Fruit fly (Drosophila melanogaster) whole organism, embryonic: ENCODE results near the gene Dic1.
A peak's percentile ranks its signal among the peaks of the same experiment; 100 is the strongest.

Experiments
- B-H2 ChIP-seq: fragments of 200-800 bp; sonication (Bioruptor generic); optimal IDR thresholded peaks from 2 replicates; lab custom pipeline; 2018; ENCODE audit warnings: missing biosample characterization, mild to moderate bottlenecking, missing genetic modification characterization
- BEAF-32 ChIP-seq: fragments of 200-800 bp; sonication (Bioruptor generic); optimal IDR thresholded peaks from 3 replicates; lab custom pipeline; 2017; ENCODE audit warnings: missing biosample characterization, missing genetic modification characterization, mild to moderate bottlenecking, moderate library complexity, missing genetic modification reagents
- C15 ChIP-seq: fragments of 200-800 bp; sonication (Bioruptor generic); IDR thresholded peaks from 3 replicates; pipeline ENCODE4 v1.3.6; 2022; ENCODE audit warnings: missing biosample characterization, missing genetic modification characterization
- CG11456 ChIP-seq: fragments of 200-800 bp; sonication (Bioruptor generic); IDR thresholded peaks from 3 replicates; pipeline ENCODE4 v1.3.6; 2022; ENCODE audit warnings: missing biosample characterization, missing genetic modification characterization
- CG12155 ChIP-seq: fragments of 200-800 bp; sonication (Bioruptor generic); optimal IDR thresholded peaks from 3 replicates; lab custom pipeline; 2016; ENCODE audit warnings: missing biosample characterization, missing genetic modification characterization
- CG15073 ChIP-seq: fragments of 200-800 bp; sonication (Bioruptor generic); optimal IDR thresholded peaks from 2 replicates; lab custom pipeline; 2016; ENCODE audit warnings: missing biosample characterization, missing genetic modification characterization
- CG16863 ChIP-seq: fragments of 200-800 bp; sonication (Bioruptor generic); optimal IDR thresholded peaks from 3 replicates; lab custom pipeline; 2016; ENCODE audit warnings: missing biosample characterization, missing genetic modification characterization
- CG17385 ChIP-seq: fragments of 200-800 bp; sonication (Bioruptor generic); optimal IDR thresholded peaks from 3 replicates; lab custom pipeline; 2018; ENCODE audit warnings: missing biosample characterization, mild to moderate bottlenecking, missing genetic modification characterization
- CG17568 ChIP-seq: fragments of 200-800 bp; sonication (Bioruptor generic); optimal IDR thresholded peaks from 2 replicates; lab custom pipeline; 2018; ENCODE audit warnings: missing biosample characterization, mild to moderate bottlenecking, missing genetic modification characterization, moderate library complexity
- CG3065 ChIP-seq: fragments of 200-800 bp; sonication (Bioruptor generic); optimal IDR thresholded peaks from 2 replicates; lab custom pipeline; 2016; ENCODE audit warnings: missing biosample characterization, missing genetic modification characterization
- CG31224 ChIP-seq: fragments of 200-800 bp; sonication (Bioruptor generic); IDR thresholded peaks from 2 replicates; pipeline ENCODE4 v1.3.6; 2022; ENCODE audit warnings: missing biosample characterization, missing genetic modification characterization
- CG31365 ChIP-seq: fragments of 200-800 bp; sonication (Bioruptor generic); optimal IDR thresholded peaks from 2 replicates; lab custom pipeline; 2018; ENCODE audit warnings: missing biosample characterization, mild to moderate bottlenecking, missing genetic modification characterization
- CG32772 ChIP-seq: fragments of 200-800 bp; sonication (Bioruptor generic); IDR thresholded peaks from 2 replicates; pipeline ENCODE4 v1.3.6; 2022; ENCODE audit warnings: missing biosample characterization, missing genetic modification characterization
- CG4282 ChIP-seq: fragments of 200-800 bp; sonication (Bioruptor generic); optimal IDR thresholded peaks from 2 replicates; lab custom pipeline; 2016; ENCODE audit warnings: missing biosample characterization, missing genetic modification characterization
- CG5180 ChIP-seq: fragments of 200-800 bp; sonication (Bioruptor generic); optimal IDR thresholded peaks from 3 replicates; lab custom pipeline; 2017; ENCODE audit warnings: missing biosample characterization, missing genetic modification characterization, mild to moderate bottlenecking, moderate library complexity, missing genetic modification reagents
- CG6654 ChIP-seq: fragments of 200-800 bp; sonication (Bioruptor generic); optimal IDR thresholded peaks from 2 replicates; lab custom pipeline; 2017; ENCODE audit warnings: missing biosample characterization, mild to moderate bottlenecking, missing genetic modification characterization
- CG6689 ChIP-seq: fragments of 200-800 bp; sonication (Bioruptor generic); IDR thresholded peaks from 2 replicates; pipeline ENCODE4 v1.3.6; 2022; ENCODE audit warnings: missing biosample characterization, missing genetic modification characterization
- CG7786 ChIP-seq: fragments of 200-800 bp; sonication (Bioruptor generic); optimal IDR thresholded peaks from 2 replicates; lab custom pipeline; 2016; ENCODE audit warnings: missing biosample characterization, missing genetic modification characterization
- CG8478 ChIP-seq: fragments of >200 bp; optimal IDR thresholded peaks from 2 replicates; lab custom pipeline; 2018
- D19B ChIP-seq: fragments of 200-800 bp; sonication (Bioruptor generic); optimal IDR thresholded peaks from 2 replicates; lab custom pipeline; 2017; ENCODE audit warnings: missing biosample characterization, mild to moderate bottlenecking, missing genetic modification characterization
- Doc3 ChIP-seq: fragments of 200-800 bp; sonication (Bioruptor generic); IDR thresholded peaks from 3 replicates; pipeline ENCODE4 v1.3.6; 2022; ENCODE audit warnings: missing biosample characterization, missing genetic modification characterization; ENCODE audit not compliant: partially characterized antibody
- Ets65A ChIP-seq: fragments of 200-800 bp; sonication (Bioruptor generic); peaks from one replicate; lab custom pipeline; 2016; ENCODE audit warnings: missing biosample characterization, missing genetic modification characterization
- HLH4C ChIP-seq: fragments of 200-800 bp; sonication (Bioruptor generic); IDR thresholded peaks from 3 replicates; pipeline ENCODE4 v1.3.6; 2022; ENCODE audit warnings: missing biosample characterization, missing genetic modification characterization; ENCODE audit not compliant: partially characterized antibody
- Mes4 ChIP-seq: fragments of 200-800 bp; sonication (Bioruptor generic); optimal IDR thresholded peaks from 2 replicates; lab custom pipeline; 2016; ENCODE audit warnings: missing biosample characterization, missing genetic modification characterization
- Opbp ChIP-seq: fragments of 200-800 bp; sonication (Bioruptor generic); IDR thresholded peaks from 3 replicates; pipeline ENCODE4 v1.3.6; 2022; ENCODE audit warnings: missing biosample characterization, missing genetic modification characterization; ENCODE audit not compliant: partially characterized antibody
- PHDP ChIP-seq: fragments of 200-800 bp; sonication (Bioruptor generic); optimal IDR thresholded peaks from 3 replicates; lab custom pipeline; 2018; ENCODE audit warnings: missing biosample characterization, mild to moderate bottlenecking, missing genetic modification characterization, moderate library complexity
- abd-A ChIP-seq: fragments of 200-800 bp; sonication (Bioruptor generic); optimal IDR thresholded peaks from 3 replicates; lab custom pipeline; 2019; ENCODE audit warnings: missing biosample characterization, mild to moderate bottlenecking, missing genetic modification characterization, moderate library complexity
- ato ChIP-seq: fragments of 200-800 bp; sonication (Bioruptor generic); IDR thresholded peaks from 2 replicates; pipeline ENCODE4 v1.3.6; 2022; ENCODE audit warnings: missing biosample characterization, missing genetic modification characterization; ENCODE audit not compliant: partially characterized antibody
- az2 ChIP-seq: fragments of 200-800 bp; sonication (Bioruptor generic); optimal IDR thresholded peaks from 3 replicates; lab custom pipeline; 2016; ENCODE audit warnings: missing biosample characterization, missing genetic modification characterization
- bigmax ChIP-seq: fragments of 200-800 bp; sonication (Bioruptor generic); optimal IDR thresholded peaks from 2 replicates; lab custom pipeline; 2018; ENCODE audit warnings: missing biosample characterization, mild to moderate bottlenecking, missing genetic modification characterization
- bowl ChIP-seq: fragments of 200-800 bp; sonication (Bioruptor generic); IDR thresholded peaks from 2 replicates; pipeline ENCODE4 v1.3.6; 2022; ENCODE audit warnings: missing biosample characterization, missing genetic modification characterization
- br ChIP-seq: fragments of >200 bp; optimal IDR thresholded peaks from 2 replicates; lab custom pipeline; 2017
- btn ChIP-seq: fragments of 200-800 bp; sonication (Bioruptor generic); optimal IDR thresholded peaks from 2 replicates; lab custom pipeline; 2016; ENCODE audit warnings: missing biosample characterization, missing genetic modification characterization
- dmrt11E ChIP-seq: fragments of 200-800 bp; sonication (Bioruptor generic); optimal IDR thresholded peaks from 3 replicates; lab custom pipeline; 2018; ENCODE audit warnings: missing biosample characterization, mild to moderate bottlenecking, missing genetic modification characterization, moderate library complexity
- grn ChIP-seq: fragments of 200-800 bp; sonication (Bioruptor generic); optimal IDR thresholded peaks from 3 replicates; lab custom pipeline; 2017; ENCODE audit warnings: missing biosample characterization, missing genetic modification characterization
- inv ChIP-seq: fragments of 200-800 bp; sonication (Bioruptor generic); IDR thresholded peaks from 2 replicates; pipeline ENCODE4 v1.3.6; 2022; ENCODE audit warnings: missing biosample characterization, missing genetic modification characterization; ENCODE audit not compliant: partially characterized antibody
- knrl ChIP-seq: fragments of 200-800 bp; sonication (Bioruptor generic); IDR thresholded peaks from 3 replicates; pipeline ENCODE4 v1.3.6; 2022; ENCODE audit warnings: missing biosample characterization, missing genetic modification characterization; ENCODE audit not compliant: partially characterized antibody
- maf-S ChIP-seq: fragments of 200-800 bp; sonication (Bioruptor generic); optimal IDR thresholded peaks from 2 replicates; lab custom pipeline; 2016; ENCODE audit warnings: missing biosample characterization, missing genetic modification characterization
- pan ChIP-seq, 4 experiments: fragments of >200 bp in 3 of 4; fragments of 200-800 bp in 1 of 4; sonication (Bioruptor generic) in 1 of 4; optimal IDR thresholded peaks in 3 of 4; IDR thresholded peaks in 1 of 4; 2 replicates each; pipeline versions ENCODE4 v1.3.6 to Lab custom; 2017 to 2022; ENCODE audit warnings: missing biosample characterization in 2 of 4, missing genetic modification characterization in 2 of 4, mixed read lengths in 1 of 4
- pho ChIP-seq: fragments of 200-800 bp; sonication (Bioruptor generic); optimal IDR thresholded peaks from 2 replicates; lab custom pipeline; 2016; ENCODE audit warnings: missing biosample characterization, missing genetic modification characterization
- ranshi ChIP-seq: fragments of 200-800 bp; sonication (Bioruptor generic); IDR thresholded peaks from 2 replicates; pipeline ENCODE4 v1.3.6; 2022; ENCODE audit warnings: missing biosample characterization, missing genetic modification characterization
- sd ChIP-seq: fragments of 200-800 bp; sonication (Bioruptor generic); optimal IDR thresholded peaks from 3 replicates; lab custom pipeline; 2018; ENCODE audit warnings: missing biosample characterization, mild to moderate bottlenecking, missing genetic modification characterization, moderate library complexity
- sens ChIP-seq: fragments of 200-800 bp; sonication (Bioruptor generic); peaks from one replicate; lab custom pipeline; 2016; ENCODE audit warnings: missing biosample characterization, missing genetic modification characterization
- sqz ChIP-seq: fragments of 200-800 bp; sonication (Bioruptor generic); optimal IDR thresholded peaks from 3 replicates; lab custom pipeline; 2018; ENCODE audit warnings: missing biosample characterization, mild to moderate bottlenecking, missing genetic modification characterization
- ssp ChIP-seq: fragments of 200-800 bp; sonication (Bioruptor generic); IDR thresholded peaks from 2 replicates; pipeline ENCODE4 v1.3.6; 2022; ENCODE audit warnings: missing biosample characterization, missing genetic modification characterization
- stc ChIP-seq: fragments of 200-800 bp; sonication (Bioruptor generic); IDR thresholded peaks from 2 replicates; pipeline ENCODE4 v1.3.6; 2022; ENCODE audit warnings: missing biosample characterization, missing genetic modification characterization
- zen ChIP-seq: fragments of 200-800 bp; sonication (Bioruptor generic); optimal IDR thresholded peaks from 3 replicates; lab custom pipeline; 2018; ENCODE audit warnings: missing biosample characterization, mild to moderate bottlenecking, missing genetic modification characterization, moderate library complexity
- zfh2 ChIP-seq: fragments of 200-800 bp; sonication (Bioruptor generic); optimal IDR thresholded peaks from 2 replicates; lab custom pipeline; 2016; ENCODE audit warnings: missing biosample characterization, missing genetic modification characterization

Gene Dic1

dm6 chr3R:13366561-13367518, 2.1 kb downstream of the Dic1 start, which contains the start of gene Elp6 (continued):
- TF ChIP-seq B-H2 (no peak), bigmax (GFP tag; lab: Kevin White, UChicago) (no peak), CG5180 (GFP tag; lab: Kevin White, UChicago) (peak; percentile 42), sens (peak; percentile 93), CG3065 (GFP tag; lab: Kevin White, UChicago) (no peak), C15 (GFP tag; lab: Robert Waterston, UW) (0 out of 3 replicates have a peak, but pooled peaks have one; percentile 19), BEAF-32 (GFP tag; lab: Kevin White, UChicago) (no peak), ssp (GFP tag; lab: Robert Waterston, UW) (peak; percentile 46), sd (tag; lab: Kevin White, UChicago) (no peak), Doc3 (GFP tag; lab: Robert Waterston, UW) (no peak), Opbp (GFP tag; lab: Robert Waterston, UW) (no peak), grn (no peak), inv (GFP tag; lab: Robert Waterston, UW) (no peak), Ets65A (GFP tag; lab: Kevin White, UChicago) (peak; percentile 90), maf-S (GFP tag; lab: Kevin White, UChicago) (peak; percentile 31), CG8478 (no peak), ranshi (peak; percentile 63; the same call in 1 of the 2 replicates), dmrt11E (tag; lab: Kevin White, UChicago) (no peak), az2 (GFP tag; lab: Kevin White, UChicago) (peak; percentile 53), CG31365 (tag; lab: Kevin White, UChicago) (no peak), CG17568 (GFP tag; lab: Kevin White, UChicago) (peak; percentile 38), stc (GFP tag; lab: Robert Waterston, UW) (peak; percentile 51), btn (GFP tag; lab: Kevin White, UChicago) (peak; percentile 16), HLH4C (no peak), CG16863 (peak; percentile 44), CG17385 (GFP tag; lab: Kevin White, UChicago) (peak; percentile 57), abd-A (tag; lab: Kevin White, UChicago) (no peak), ato (GFP tag; lab: Robert Waterston, UW) (no peak), zfh2 (GFP tag; lab: Kevin White, UChicago) (peak; percentile 62), PHDP (tag; lab: Kevin White, UChicago) (peak; percentile 59), CG6689 (GFP tag; lab: Robert Waterston, UW) (no peak), CG7786 (GFP tag; lab: Kevin White, UChicago) (peak; percentile 35), pan (optimal IDR thresholded peaks at IDR 0.05; lab: Kevin White, UChicago) (no peak), pan (GFP tag; optimal IDR thresholded peaks at IDR 0.05 in 1 of 2, IDR thresholded peaks at IDR 0.05 in 1 of 2) (peak in 1 of 2 experiments; percentile 64), CG12155 (GFP tag; lab: Kevin White, UChicago) (peak; percentile 32), Mes4 (GFP tag; lab: Kevin White, UChicago) (no peak), CG32772 (GFP tag; lab: Robert Waterston, UW) (no peak), bowl (GFP tag; lab: Robert Waterston, UW) (no peak), pho (GFP tag; lab: Kevin White, UChicago) (peak; percentile 69), CG6654 (GFP tag; lab: Kevin White, UChicago) (peak; percentile 34), CG15073 (GFP tag; lab: Kevin White, UChicago) (no peak), D19B (GFP tag; lab: Kevin White, UChicago) (peak; percentile 62), br (lab: Kevin White, UChicago) (no peak), sqz (GFP tag; lab: Kevin White, UChicago) (peak; percentile 2), CG11456 (GFP tag; lab: Robert Waterston, UW) (peak; percentile 77; the same call in 2 of the 3 replicates), CG4282 (no peak), knrl (GFP tag; lab: Robert Waterston, UW) (no peak), zen (tag; lab: Kevin White, UChicago) (no peak), CG31224 (GFP tag; lab: Robert Waterston, UW) (no peak; the same call in 1 of the 2 replicates)
